Worm (Caenorhabditis elegans) whole organism, L4/young adult: Measurements from ENCODE around the gene F36H12.10.

Experiments used
- W03F9.2 ChIP-seq: fragments of 150-350 bp; optimal IDR thresholded peaks from 2 replicates; lab custom pipeline; 2014; ENCODE audit warnings: missing biosample characterization, missing genetic modification characterization
- him-1 ChIP-seq: sonication (generic microtip); optimal IDR thresholded peaks from 2 replicates; lab custom pipeline; 2016; ENCODE audit warnings: missing genotype, missing genetic modification reagents, missing genetic modification characterization, missing compliant biosample characterization

ce11 chrIV:5224238-5224637 lies 30.3 kb downstream of the F36H12.10 start, which contains the start of gene Y59E9AL.8:
- TF ChIP-seq him-1 (tag; lab: Kevin White, UChicago), result no peak
- no peak for TF ChIP-seq W03F9.2 (tag; lab: Kevin White, UChicago)
